Fruit fly (Drosophila melanogaster) whole organism, wandering third instar larva: ENCODE results near the gene CG14731.

Experiments used
- Abd-B ChIP-seq: fragments of >200 bp; optimal IDR thresholded peaks from 2 replicates; lab custom pipeline; 2017; ENCODE audit warnings: missing biosample characterization, missing genetic modification characterization
- CG32264 ChIP-seq: fragments of 200-800 bp; sonication (Bioruptor generic); optimal IDR thresholded peaks from 2 replicates; lab custom pipeline; 2016; ENCODE audit warnings: missing biosample characterization, missing genetic modification characterization
- CG9705 ChIP-seq: fragments of 200-800 bp; sonication (Bioruptor generic); optimal IDR thresholded peaks from 2 replicates; lab custom pipeline; 2018; ENCODE audit warnings: missing biosample characterization, mild to moderate bottlenecking, missing genetic modification characterization
- CrebA ChIP-seq: fragments of 200-800 bp; sonication (Bioruptor generic); optimal IDR thresholded peaks from 2 replicates; lab custom pipeline; 2016; ENCODE audit warnings: missing biosample characterization, mild to moderate bottlenecking, missing genetic modification characterization, borderline replicate concordance
- Dfd ChIP-seq: fragments of >200 bp; optimal IDR thresholded peaks from 2 replicates; lab custom pipeline; 2017; ENCODE audit warnings: missing biosample characterization, missing genetic modification characterization
- Dif ChIP-seq: fragments of 200-275, 200-300 bp; sonication (Bioruptor generic); optimal IDR thresholded peaks from 2 replicates; lab custom pipeline; 2018; ENCODE audit warnings: missing biosample characterization, missing genetic modification characterization; ENCODE audit not compliant: partially characterized antibody
- GATAd ChIP-seq: sonication (Bioruptor generic); optimal IDR thresholded peaks from 2 replicates; lab custom pipeline; 2016; ENCODE audit warnings: missing biosample characterization, missing genetic modification characterization
- HLH106 ChIP-seq: fragments of 200-800 bp; optimal IDR thresholded peaks from 3 replicates; lab custom pipeline; 2019; ENCODE audit warnings: missing biosample characterization, mild to moderate bottlenecking, missing genetic modification characterization, moderate library complexity
- Hnf4 ChIP-seq: fragments of 200-800 bp; sonication (Bioruptor generic); optimal IDR thresholded peaks from 2 replicates; lab custom pipeline; 2016; ENCODE audit warnings: missing biosample characterization, mild to moderate bottlenecking, missing genetic modification characterization
- Hr78 ChIP-seq: fragments of >200 bp; optimal IDR thresholded peaks from 2 replicates; lab custom pipeline; 2017; ENCODE audit warnings: missing biosample characterization, missing genetic modification characterization
- Hr83 ChIP-seq: fragments of 200-300 bp; sonication (Bioruptor generic); optimal IDR thresholded peaks from 2 replicates; lab custom pipeline; 2016; ENCODE audit warnings: missing biosample characterization, mild to moderate bottlenecking, missing genetic modification characterization, moderate library complexity; ENCODE audit not compliant: poor library complexity, severe bottlenecking
- Jra ChIP-seq: sonication (Bioruptor generic); optimal IDR thresholded peaks from 2 replicates; lab custom pipeline; 2016; ENCODE audit warnings: missing biosample characterization, missing genetic modification characterization
- Mio ChIP-seq: sonication (Bioruptor generic); optimal IDR thresholded peaks from 2 replicates; lab custom pipeline; 2016; ENCODE audit warnings: missing biosample characterization, missing genetic modification characterization
- Myc ChIP-seq: fragments of >200 bp; optimal IDR thresholded peaks from 2 replicates; lab custom pipeline; 2017
- N ChIP-seq: fragments of >200 bp; optimal IDR thresholded peaks from 2 replicates; lab custom pipeline; 2018; ENCODE audit warnings: missing biosample characterization, missing external identifiers, missing genetic modification characterization
- OdsH ChIP-seq: fragments of 200-800 bp; sonication (Bioruptor generic); optimal IDR thresholded peaks from 2 replicates; lab custom pipeline; 2016; ENCODE audit warnings: missing biosample characterization, mild to moderate bottlenecking, missing genetic modification characterization
- Rel ChIP-seq, 2 experiments: fragments of 200-800 bp; sonication (Bioruptor generic) in 1 of 2; optimal IDR thresholded peaks; 2 replicates in 1 of 2; 3 replicates in 1 of 2; lab custom pipeline; 2016 to 2019; ENCODE audit warnings: mild to moderate bottlenecking in 2 of 2, missing biosample characterization in 2 of 2, missing genetic modification characterization in 2 of 2, moderate library complexity in 1 of 2
- Sp1 ChIP-seq: fragments of 200-800 bp; sonication (Bioruptor generic); optimal IDR thresholded peaks from 3 replicates; lab custom pipeline; 2019; ENCODE audit warnings: missing biosample characterization, mild to moderate bottlenecking, missing genetic modification characterization, moderate library complexity
- Vsx2 ChIP-seq: fragments of 200-300, 225-300 bp; sonication (Bioruptor generic); optimal IDR thresholded peaks from 2 replicates; lab custom pipeline; 2018; ENCODE audit warnings: missing biosample characterization, missing genetic modification characterization; ENCODE audit not compliant: partially characterized antibody
- br ChIP-seq: fragments of 200-800 bp; sonication (Bioruptor generic); optimal IDR thresholded peaks from 2 replicates; lab custom pipeline; 2016; ENCODE audit warnings: missing biosample characterization, missing genetic modification characterization
- brk ChIP-seq: fragments of 200-800 bp; sonication (Bioruptor generic); optimal IDR thresholded peaks from 2 replicates; lab custom pipeline; 2016; ENCODE audit warnings: missing biosample characterization, mild to moderate bottlenecking, missing genetic modification characterization
- dl ChIP-seq, 2 experiments: fragments of 175-275, 200-275 bp in 1 of 2; fragments of 200-275 bp in 1 of 2; sonication (Bioruptor generic); optimal IDR thresholded peaks; lab custom pipeline; 2018; ENCODE audit warnings: mild to moderate bottlenecking in 2 of 2, missing biosample characterization in 2 of 2, missing genetic modification characterization in 2 of 2, moderate library complexity in 2 of 2; ENCODE audit not compliant: partially characterized antibody in 2 of 2, insufficient read depth in 1 of 2
- dmrt93B ChIP-seq: fragments of 200-800 bp; sonication (Bioruptor generic); optimal IDR thresholded peaks from 2 replicates; lab custom pipeline; 2018; ENCODE audit warnings: missing biosample characterization, mild to moderate bottlenecking, missing genetic modification characterization
- dsf ChIP-seq: sonication (Bioruptor generic); optimal IDR thresholded peaks from 2 replicates; lab custom pipeline; 2016; ENCODE audit warnings: missing biosample characterization, missing genetic modification characterization, borderline replicate concordance
- ey ChIP-seq: fragments of 200-800 bp; sonication (Bioruptor generic); optimal IDR thresholded peaks from 2 replicates; lab custom pipeline; 2016; ENCODE audit warnings: missing biosample characterization, missing genetic modification characterization
- foxo ChIP-seq, 2 experiments: fragments of 200-800 bp; sonication (Bioruptor generic); optimal IDR thresholded peaks; 2 replicates in 1 of 2; 3 replicates in 1 of 2; lab custom pipeline; 2016 to 2017; ENCODE audit warnings: missing biosample characterization in 2 of 2, missing genetic modification characterization in 2 of 2
- fru ChIP-seq: fragments of 200-800 bp; sonication (Bioruptor generic); optimal IDR thresholded peaks from 3 replicates; lab custom pipeline; 2016; ENCODE audit warnings: missing biosample characterization, mild to moderate bottlenecking, missing genetic modification characterization
- h ChIP-seq: fragments of 200-800 bp; sonication (Bioruptor generic); optimal IDR thresholded peaks from 3 replicates; lab custom pipeline; 2016; ENCODE audit warnings: missing biosample characterization, mild to moderate bottlenecking, missing genetic modification characterization
- jim ChIP-seq: fragments of 175-275, 200-325 bp; sonication (Bioruptor generic); optimal IDR thresholded peaks from 2 replicates; lab custom pipeline; 2016; ENCODE audit warnings: missing biosample characterization, mild to moderate bottlenecking, missing genetic modification characterization
- lola ChIP-seq: fragments of >200 bp; optimal IDR thresholded peaks from 2 replicates; lab custom pipeline; 2017; ENCODE audit warnings: missing biosample characterization, missing genetic modification characterization
- pan ChIP-seq: fragments of >200 bp; optimal IDR thresholded peaks from 2 replicates; lab custom pipeline; 2017
- psq ChIP-seq: fragments of 200-800 bp; sonication (Bioruptor generic); optimal IDR thresholded peaks from 3 replicates; lab custom pipeline; 2017; ENCODE audit warnings: missing biosample characterization, mild to moderate bottlenecking, missing genetic modification characterization, moderate library complexity
- rgr ChIP-seq: fragments of 200-800 bp; sonication (Bioruptor generic); optimal IDR thresholded peaks from 3 replicates; lab custom pipeline; 2016; ENCODE audit warnings: missing biosample characterization, mild to moderate bottlenecking, missing genetic modification characterization
- sage ChIP-seq: fragments of 200-800 bp; sonication (Bioruptor generic); optimal IDR thresholded peaks from 2 replicates; lab custom pipeline; 2016; ENCODE audit warnings: missing biosample characterization, mild to moderate bottlenecking, missing genetic modification characterization
- sv ChIP-seq: fragments of 200-800 bp; sonication (Bioruptor generic); optimal IDR thresholded peaks from 3 replicates; lab custom pipeline; 2016; ENCODE audit warnings: missing biosample characterization, missing genetic modification characterization
- tai ChIP-seq: sonication (Bioruptor generic); optimal IDR thresholded peaks from 2 replicates; lab custom pipeline; 2016; ENCODE audit warnings: missing biosample characterization, missing genetic modification characterization
- usp ChIP-seq: fragments of >200 bp; optimal IDR thresholded peaks from 2 replicates; lab custom pipeline; 2017; ENCODE audit warnings: missing biosample characterization, missing genetic modification characterization
- woc ChIP-seq: sonication (Bioruptor generic); optimal IDR thresholded peaks from 2 replicates; lab custom pipeline; 2016; ENCODE audit warnings: missing biosample characterization, mild to moderate bottlenecking, missing genetic modification characterization

The CG14731 gene

dm6 chr3R:11930962-11931361 is at the start of gene CG14731:
Gene CG14731, plus strand, starts transcription at chr3R:11931262.
- TF ChIP-seq Hr83 (GFP tag; lab: Kevin White, UChicago) (no peak), rgr (GFP tag; lab: Kevin White, UChicago) (no peak), Dif (GFP tag; lab: Kevin White, UChicago) (no peak), woc (no peak), Myc (lab: Kevin White, UChicago) (no peak), fru (GFP tag; lab: Kevin White, UChicago) (no peak), tai (GFP tag; lab: Kevin White, UChicago) (no peak)

- peak; percentile 69 for TF ChIP-seq rgr (GFP tag; lab: Kevin White, UChicago)
- no peak for TF ChIP-seq brk (GFP tag; lab: Kevin White, UChicago)
- TF ChIP-seq dmrt93B, result peak; percentile 60
- no peak for TF ChIP-seq lola (GFP tag; lab: Kevin White, UChicago)
- no peak for TF ChIP-seq dl (GFP tag; optimal IDR thresholded peaks at IDR 0.05; lab: Kevin White, UChicago; ENCODE audit: insufficient read depth in 1 of 2, partially characterized antibody in 2 of 2)
- no peak for TF ChIP-seq Mio
- peak; percentile 70 for TF ChIP-seq CG9705 (GFP tag; lab: Kevin White, UChicago)
- peak; percentile 61 for TF ChIP-seq Sp1
- TF ChIP-seq Vsx2, result no peak
- peak; percentile 58 for TF ChIP-seq ey (GFP tag; lab: Kevin White, UChicago)
- peak; percentile 90 for TF ChIP-seq sv (GFP tag; lab: Kevin White, UChicago)
- peak; percentile 59 for TF ChIP-seq woc
- TF ChIP-seq sage (GFP tag; lab: Kevin White, UChicago), result peak; percentile 22
- TF ChIP-seq dsf (GFP tag; lab: Kevin White, UChicago), result no peak
- no peak for TF ChIP-seq tai (GFP tag; lab: Kevin White, UChicago)
- peak; percentile 56 for TF ChIP-seq Hr83 (GFP tag; lab: Kevin White, UChicago)
- TF ChIP-seq Rel (GFP tag; optimal IDR thresholded peaks at IDR 0.05; lab: Kevin White, UChicago), result no peak
- TF ChIP-seq Rel (tag; optimal IDR thresholded peaks at IDR 0.05; lab: Kevin White, UChicago), result peak; percentile 26
- TF ChIP-seq OdsH (GFP tag; lab: Kevin White, UChicago), result peak; percentile 50
- peak in 1 of 2 experiments; percentile 79 for TF ChIP-seq foxo (GFP tag; optimal IDR thresholded peaks at IDR 0.05; lab: Kevin White, UChicago)
- no peak for TF ChIP-seq Abd-B (GFP tag; lab: Kevin White, UChicago)
- peak; percentile 31 for TF ChIP-seq N (GFP tag; lab: Kevin White, UChicago)
- TF ChIP-seq jim (GFP tag; lab: Kevin White, UChicago), result no peak
- no peak for TF ChIP-seq usp (GFP tag; lab: Kevin White, UChicago)
- no peak for TF ChIP-seq CG32264 (GFP tag; lab: Kevin White, UChicago)
- peak; percentile 48 for TF ChIP-seq psq (GFP tag; lab: Kevin White, UChicago)
- peak; percentile 65 for TF ChIP-seq fru (GFP tag; lab: Kevin White, UChicago)
- peak; percentile 11 for TF ChIP-seq Myc (lab: Kevin White, UChicago)
- no peak for TF ChIP-seq Dfd
- TF ChIP-seq Jra (GFP tag; lab: Kevin White, UChicago), result peak; percentile 7
- no peak for TF ChIP-seq pan (lab: Kevin White, UChicago)
- TF ChIP-seq Dif (GFP tag; lab: Kevin White, UChicago), result no peak
- TF ChIP-seq h (GFP tag; lab: Kevin White, UChicago), result peak; percentile 70
- peak; percentile 86 for TF ChIP-seq HLH106
- TF ChIP-seq GATAd (GFP tag; lab: Kevin White, UChicago), result no peak
- peak; percentile 76 for TF ChIP-seq Hnf4 (GFP tag; lab: Kevin White, UChicago)
- TF ChIP-seq CrebA (GFP tag; lab: Kevin White, UChicago), result no peak
- TF ChIP-seq br (GFP tag; lab: Kevin White, UChicago), result peak; percentile 49
- TF ChIP-seq Hr78, result no peak
Measured at dm6 chr3R:11882506-11882953, 48.5 kb upstream of the CG14731 start, which contains the start of the genes CG6962 and CG31368. Gene CG6962, minus strand, starts transcription at chr3R:11882534. Gene CG31368, plus strand, starts transcription at chr3R:11882790.
